Fruit fly (Drosophila melanogaster) whole organism, embryonic: ENCODE results near the gene AstA-R1.

Source experiments
- ATbp ChIP-seq: fragments of 200-800 bp; sonication (Bioruptor generic); optimal IDR thresholded peaks from 2 replicates; lab custom pipeline; 2017; ENCODE audit warnings: missing biosample characterization, mild to moderate bottlenecking, missing genetic modification characterization, missing genetic modification reagents
- Adf1 ChIP-seq: fragments of 200-800 bp; sonication (Bioruptor generic); IDR thresholded peaks from 2 replicates; pipeline ENCODE4 v1.3.6; 2022; ENCODE audit warnings: missing biosample characterization, missing genetic modification characterization
- Atf3 ChIP-seq: fragments of 200-800 bp; sonication (Bioruptor generic); optimal IDR thresholded peaks from 3 replicates; lab custom pipeline; 2016; ENCODE audit warnings: missing biosample characterization, missing genetic modification characterization
- Bdp1 ChIP-seq: fragments of 200-800 bp; sonication (Bioruptor generic); optimal IDR thresholded peaks from 3 replicates; lab custom pipeline; 2016; ENCODE audit warnings: missing biosample characterization, missing genetic modification characterization
- CG10431 ChIP-seq: fragments of 200-800 bp; sonication (Bioruptor generic); optimal IDR thresholded peaks from 3 replicates; lab custom pipeline; 2018; ENCODE audit warnings: missing biosample characterization, mild to moderate bottlenecking, missing genetic modification characterization
- CG11398 ChIP-seq: fragments of 200-800 bp; sonication (Bioruptor generic); optimal IDR thresholded peaks from 2 replicates; lab custom pipeline; 2016; ENCODE audit warnings: missing biosample characterization, missing genetic modification characterization
- CG14014 ChIP-seq: fragments of 200-800 bp; sonication (Bioruptor generic); IDR thresholded peaks from 2 replicates; pipeline ENCODE4 v1.3.6; 2022; ENCODE audit warnings: missing biosample characterization, missing genetic modification characterization
- CG16815 ChIP-seq: fragments of 200-800 bp; sonication (Bioruptor generic); optimal IDR thresholded peaks from 3 replicates; lab custom pipeline; 2017; ENCODE audit warnings: missing biosample characterization, mild to moderate bottlenecking, missing genetic modification characterization
- CG1832 ChIP-seq: fragments of 200-800 bp; sonication (Bioruptor generic); optimal IDR thresholded peaks from 2 replicates; lab custom pipeline; 2017; ENCODE audit warnings: missing biosample characterization, mild to moderate bottlenecking, missing genetic modification characterization, inconsistent platforms
- CG18619 ChIP-seq: fragments of 200-800 bp; sonication (Bioruptor generic); optimal IDR thresholded peaks from 3 replicates; lab custom pipeline; 2017; ENCODE audit warnings: missing biosample characterization, mild to moderate bottlenecking, missing genetic modification characterization
- CG32772 ChIP-seq: fragments of 200-800 bp; sonication (Bioruptor generic); IDR thresholded peaks from 2 replicates; pipeline ENCODE4 v1.3.6; 2022; ENCODE audit warnings: missing biosample characterization, missing genetic modification characterization
- CG3838 ChIP-seq: fragments of 200-800 bp; sonication (Bioruptor generic); optimal IDR thresholded peaks from 3 replicates; lab custom pipeline; 2016; ENCODE audit warnings: missing biosample characterization, missing genetic modification characterization
- CG4820 ChIP-seq: fragments of 200-800 bp; sonication (Bioruptor generic); optimal IDR thresholded peaks from 3 replicates; lab custom pipeline; 2016; ENCODE audit warnings: missing biosample characterization, missing genetic modification characterization
- CG7745 ChIP-seq: fragments of 200-800 bp; sonication (Bioruptor generic); optimal IDR thresholded peaks from 2 replicates; lab custom pipeline; 2018; ENCODE audit warnings: missing biosample characterization, mild to moderate bottlenecking, missing genetic modification characterization, moderate library complexity
- CG7963 ChIP-seq: fragments of 200-800 bp; sonication (Bioruptor generic); IDR thresholded peaks from 3 replicates; pipeline ENCODE4 v1.3.6; 2022; ENCODE audit warnings: missing biosample characterization, missing genetic modification characterization; ENCODE audit not compliant: partially characterized antibody
- CG7987 ChIP-seq: fragments of 200-800 bp; sonication (Bioruptor generic); optimal IDR thresholded peaks from 2 replicates; lab custom pipeline; 2018; ENCODE audit warnings: missing biosample characterization, mild to moderate bottlenecking, missing genetic modification characterization, moderate library complexity
- CG8089 ChIP-seq: fragments of 200-800 bp; sonication (Bioruptor generic); optimal IDR thresholded peaks from 3 replicates; lab custom pipeline; 2016; ENCODE audit warnings: missing biosample characterization, missing genetic modification characterization
- Deaf1 ChIP-seq: fragments of 200-800 bp; optimal IDR thresholded peaks from 3 replicates; lab custom pipeline; 2019; ENCODE audit warnings: missing biosample characterization, mild to moderate bottlenecking, missing genetic modification characterization, moderate library complexity
- Dip3 ChIP-seq: fragments of 200-800 bp; sonication (Bioruptor generic); optimal IDR thresholded peaks from 3 replicates; lab custom pipeline; 2016; ENCODE audit warnings: missing biosample characterization, missing genetic modification characterization
- HmgD ChIP-seq: fragments of 200-800 bp; sonication (Bioruptor generic); optimal IDR thresholded peaks from 3 replicates; lab custom pipeline; 2016; ENCODE audit warnings: missing biosample characterization, missing genetic modification characterization
- Meics ChIP-seq: fragments of 200-800 bp; sonication (Bioruptor generic); optimal IDR thresholded peaks from 2 replicates; lab custom pipeline; 2017; ENCODE audit warnings: missing biosample characterization, mild to moderate bottlenecking, missing genetic modification characterization
- Myb ChIP-seq: fragments of 200-800 bp; sonication (Bioruptor generic); optimal IDR thresholded peaks from 2 replicates; lab custom pipeline; 2016; ENCODE audit warnings: missing biosample characterization, missing genetic modification characterization
- Oaz ChIP-seq: fragments of 200-800 bp; sonication (Bioruptor generic); IDR thresholded peaks from 2 replicates; pipeline ENCODE4 v1.3.6; 2022; ENCODE audit warnings: missing biosample characterization, missing genetic modification characterization
- Pdp1 ChIP-seq, 2 experiments: fragments of 200-800 bp; sonication (Bioruptor generic); optimal IDR thresholded peaks; 3 replicates each; lab custom pipeline; 2016; ENCODE audit warnings: missing biosample characterization in 2 of 2, missing genetic modification characterization in 2 of 2, mild to moderate bottlenecking in 1 of 2, moderate library complexity in 1 of 2
- Rfx ChIP-seq: fragments of 200-800 bp; sonication (Bioruptor generic); IDR thresholded peaks from 2 replicates; pipeline ENCODE4 v1.3.6; 2022; ENCODE audit warnings: missing biosample characterization, missing genetic modification characterization
- Stat92E ChIP-seq, 3 experiments: fragments of >200 bp in 2 of 3; fragments of 200-800 bp in 1 of 3; sonication (Bioruptor generic) in 1 of 3; optimal IDR thresholded peaks; 2 replicates each; lab custom pipeline; 2017 to 2019; ENCODE audit warnings: missing biosample characterization in 3 of 3, missing genetic modification characterization in 3 of 3, mild to moderate bottlenecking in 1 of 3, moderate library complexity in 1 of 3
- YL-1 ChIP-seq: fragments of 200-800 bp; sonication (Bioruptor generic); optimal IDR thresholded peaks from 3 replicates; lab custom pipeline; 2017; ENCODE audit warnings: missing biosample characterization, mild to moderate bottlenecking, missing genetic modification characterization
- ap ChIP-seq: fragments of 200-800 bp; sonication (Bioruptor generic); IDR thresholded peaks from 2 replicates; pipeline ENCODE4 v1.3.6; 2022; ENCODE audit warnings: missing biosample characterization, missing genetic modification characterization
- bab2 ChIP-seq: fragments of 200-800 bp; sonication (Bioruptor generic); optimal IDR thresholded peaks from 2 replicates; lab custom pipeline; 2016; ENCODE audit warnings: missing biosample characterization, missing genetic modification characterization
- corto ChIP-seq: fragments of 200-800 bp; sonication (Bioruptor generic); optimal IDR thresholded peaks from 2 replicates; lab custom pipeline; 2016; ENCODE audit warnings: missing biosample characterization, mild to moderate bottlenecking, missing genetic modification characterization, moderate library complexity
- dimm ChIP-seq: fragments of 200-800 bp; sonication (Bioruptor generic); IDR thresholded peaks from 2 replicates; pipeline ENCODE4 v1.3.6; 2022; ENCODE audit warnings: missing biosample characterization, missing genetic modification characterization
- emc ChIP-seq: fragments of 200-800 bp; sonication (Bioruptor generic); optimal IDR thresholded peaks from 2 replicates; lab custom pipeline; 2016; ENCODE audit warnings: missing biosample characterization, missing genetic modification characterization
- fd102C ChIP-seq: fragments of 200-800 bp; sonication (Bioruptor generic); optimal IDR thresholded peaks from 2 replicates; lab custom pipeline; 2018; ENCODE audit warnings: missing biosample characterization, mild to moderate bottlenecking, missing genetic modification characterization, moderate library complexity
- ftz-f1 ChIP-seq: fragments of 200-800 bp; sonication (Bioruptor generic); optimal IDR thresholded peaks from 2 replicates; lab custom pipeline; 2016; ENCODE audit warnings: missing biosample characterization, missing genetic modification characterization
- gcm ChIP-seq: fragments of 200-800 bp; sonication (Bioruptor generic); optimal IDR thresholded peaks from 2 replicates; lab custom pipeline; 2019; ENCODE audit warnings: missing biosample characterization, mild to moderate bottlenecking, missing genetic modification characterization, moderate library complexity
- gem ChIP-seq: fragments of 200-800 bp; sonication (Bioruptor generic); optimal IDR thresholded peaks from 2 replicates; lab custom pipeline; 2019; ENCODE audit warnings: missing biosample characterization, mild to moderate bottlenecking, missing genetic modification characterization, moderate library complexity
- gt ChIP-seq: fragments of 200-800 bp; sonication (Bioruptor generic); IDR thresholded peaks from 2 replicates; pipeline ENCODE4 v1.3.6; 2022; ENCODE audit warnings: missing biosample characterization, missing genetic modification characterization
- h ChIP-seq: fragments of >200 bp; optimal IDR thresholded peaks from 2 replicates; lab custom pipeline; 2017
- her ChIP-seq: fragments of 200-800 bp; sonication (Bioruptor generic); optimal IDR thresholded peaks from 2 replicates; lab custom pipeline; 2016; ENCODE audit warnings: missing biosample characterization, missing genetic modification characterization
- klu ChIP-seq: fragments of 200-800 bp; sonication (Bioruptor generic); IDR thresholded peaks from 2 replicates; pipeline ENCODE4 v1.3.6; 2022; ENCODE audit warnings: missing biosample characterization, missing genetic modification characterization
- mam ChIP-seq: fragments of 200-800 bp; sonication (Bioruptor generic); optimal IDR thresholded peaks from 3 replicates; lab custom pipeline; 2016; ENCODE audit warnings: missing biosample characterization, missing genetic modification characterization
- pnt ChIP-seq: fragments of 200-800 bp; sonication (Bioruptor generic); optimal IDR thresholded peaks from 3 replicates; lab custom pipeline; 2016; ENCODE audit warnings: missing biosample characterization, missing genetic modification characterization
- schlank ChIP-seq: fragments of 200-800 bp; sonication (Bioruptor generic); optimal IDR thresholded peaks from 2 replicates; lab custom pipeline; 2018; ENCODE audit warnings: missing biosample characterization, mild to moderate bottlenecking, missing genetic modification characterization
- sob ChIP-seq: fragments of 200-800 bp; sonication (Bioruptor generic); IDR thresholded peaks from 2 replicates; pipeline ENCODE4 v1.3.6; 2022; ENCODE audit warnings: missing biosample characterization, missing genetic modification characterization
- trem ChIP-seq: fragments of 200-800 bp; optimal IDR thresholded peaks from 3 replicates; lab custom pipeline; 2019; ENCODE audit warnings: missing biosample characterization, mild to moderate bottlenecking, missing genetic modification characterization, moderate library complexity
- usp ChIP-seq: fragments of >200 bp; optimal IDR thresholded peaks from 2 replicates; lab custom pipeline; 2017; ENCODE audit warnings: missing biosample characterization, missing genetic modification characterization
- vfl ChIP-seq: fragments of 200-800 bp; sonication (Bioruptor generic); optimal IDR thresholded peaks from 2 replicates; lab custom pipeline; 2016; ENCODE audit warnings: missing biosample characterization, missing genetic modification characterization
- vvl ChIP-seq: fragments of 200-800 bp; sonication (Bioruptor generic); IDR thresholded peaks from 2 replicates; pipeline ENCODE4 v1.3.6; 2022; ENCODE audit warnings: missing biosample characterization, missing genetic modification characterization
- yki ChIP-seq: fragments of >200 bp; optimal IDR thresholded peaks from 3 replicates; lab custom pipeline; 2018
- zf30C ChIP-seq: fragments of 200-800 bp; sonication (Bioruptor generic); optimal IDR thresholded peaks from 3 replicates; lab custom pipeline; 2018; ENCODE audit warnings: missing biosample characterization, mild to moderate bottlenecking, missing genetic modification characterization
- zfh1 ChIP-seq: fragments of 200-800 bp; sonication (Bioruptor generic); IDR thresholded peaks from 3 replicates; pipeline ENCODE4 v1.3.6; 2022; ENCODE audit warnings: missing biosample characterization, missing genetic modification characterization

AstA-R1 gene

DNA sequence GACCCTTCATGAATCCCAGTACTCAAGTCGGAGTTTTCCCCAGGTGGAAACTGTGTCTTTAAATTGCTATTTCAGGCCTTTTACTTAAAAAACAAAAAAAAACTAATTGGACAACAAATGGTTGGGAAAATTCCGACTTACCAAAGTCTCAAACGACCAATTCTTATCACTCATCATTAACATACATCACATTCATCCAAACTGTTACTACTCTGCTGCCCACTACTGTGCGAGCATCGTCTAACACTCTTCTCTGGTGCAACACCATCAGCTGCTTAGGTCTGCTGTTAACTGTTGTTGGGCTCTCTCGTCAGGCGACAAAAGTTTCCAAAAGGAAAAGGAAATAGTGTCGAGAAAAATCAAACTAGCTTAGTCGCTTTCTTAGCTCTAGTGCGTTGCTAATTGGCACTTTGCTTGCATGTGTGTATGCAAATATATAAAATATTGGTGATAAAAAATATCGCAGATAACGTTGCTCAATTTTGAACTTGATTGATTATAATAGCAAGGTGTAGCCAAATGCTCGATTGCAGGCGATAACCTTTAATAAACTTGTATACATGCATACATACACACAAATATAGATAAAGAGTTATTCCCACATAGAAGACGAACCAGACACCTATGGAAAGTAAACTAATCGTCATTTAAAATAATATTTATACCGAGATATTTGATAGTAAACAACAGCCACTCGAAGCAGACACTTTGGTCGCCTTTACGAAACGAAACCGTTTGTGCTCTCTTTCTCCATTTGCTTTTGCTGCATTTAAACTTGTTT is 119.8 kb downstream of the AstA-R1 start (continued):
- TF ChIP-seq gcm (GFP tag; lab: Kevin White, UChicago) (peak; percentile 43), klu (GFP tag; lab: Robert Waterston, UW) (no peak), CG3838 (peak; percentile 10), Oaz (peak; percentile 36; the same call in 1 of the 2 replicates), vfl (no peak), Pdp1 (GFP tag; optimal IDR thresholded peaks at IDR 0.05; lab: Kevin White, UChicago) (peak; percentile 52 to 64), dimm (no peak), emc (no peak), bab2 (GFP tag; lab: Kevin White, UChicago) (no peak), zfh1 (GFP tag; lab: Robert Waterston, UW) (no peak), CG7963 (GFP tag; lab: Robert Waterston, UW) (no peak), CG32772 (GFP tag; lab: Robert Waterston, UW) (no peak), ftz-f1 (GFP tag; lab: Kevin White, UChicago) (no peak), CG4820 (GFP tag; lab: Kevin White, UChicago) (peak; percentile 58), mam (GFP tag; lab: Kevin White, UChicago) (peak; percentile 33), Dip3 (GFP tag; lab: Kevin White, UChicago) (no peak), CG10431 (GFP tag; lab: Kevin White, UChicago) (no peak), CG7987 (GFP tag; lab: Kevin White, UChicago) (no peak), CG1832 (no peak), her (GFP tag; lab: Kevin White, UChicago) (no peak), h (lab: Kevin White, UChicago) (no peak), yki (lab: Kevin White, UChicago) (no peak), HmgD (no peak), trem (tag; lab: Kevin White, UChicago) (peak; percentile 29), CG11398 (no peak), schlank (tag; lab: Kevin White, UChicago) (no peak), Myb (GFP tag; lab: Kevin White, UChicago) (no peak), CG7745 (tag; lab: Kevin White, UChicago) (no peak), Adf1 (GFP tag; lab: Robert Waterston, UW) (no peak), ap (GFP tag; lab: Robert Waterston, UW) (0 out of 2 replicates have a peak, but pooled peaks have one; percentile 18), CG16815 (GFP tag; lab: Kevin White, UChicago) (peak; percentile 57), gt (GFP tag; lab: Robert Waterston, UW) (no peak), vvl (GFP tag; lab: Robert Waterston, UW) (no peak), usp (GFP tag; lab: Kevin White, UChicago) (no peak), Atf3 (peak; percentile 43), pnt (GFP tag; lab: Kevin White, UChicago) (no peak), sob (GFP tag; lab: Robert Waterston, UW) (no peak), Deaf1 (tag; lab: Kevin White, UChicago) (peak; percentile 2), Rfx (GFP tag; lab: Robert Waterston, UW) (0 out of 2 replicates have a peak, but pooled peaks have one; percentile 15), YL-1 (GFP tag; lab: Kevin White, UChicago) (peak; percentile 35), gem (tag; lab: Kevin White, UChicago) (peak; percentile 75), ATbp (peak; percentile 57), Stat92E (GFP tag; optimal IDR thresholded peaks at IDR 0.05; lab: Kevin White, UChicago) (no peak), Meics (peak; percentile 57), corto (GFP tag; lab: Kevin White, UChicago) (peak; percentile 51), zf30C (GFP tag; lab: Kevin White, UChicago) (no peak), CG18619 (GFP tag; lab: Kevin White, UChicago) (peak; percentile 39), CG14014 (GFP tag; lab: Robert Waterston, UW) (no peak), CG8089 (GFP tag; lab: Kevin White, UChicago) (peak; percentile 1), fd102C (GFP tag; lab: Kevin White, UChicago) (no peak), Bdp1 (GFP tag; lab: Kevin White, UChicago) (no peak)
